Worm (Caenorhabditis elegans): Measurements from ENCODE around the gene gst-11.

gst-11 gene

ce11 chrX:3678507-3679175 lies 45.1 kb upstream of the gst-11 start, which contains the start of gene tag-52 (continued):
- TF ChIP-seq alr-1 (tag; optimal IDR thresholded peaks at IDR 0.05; ENCODE audit: borderline replicate concordance), result no peak
- TF ChIP-seq lin-15B (tag; optimal IDR thresholded peaks at IDR 0.05), result no peak
- no peak for TF ChIP-seq isw-1 (GFP tag; IDR thresholded peaks at IDR 0.05)
- no peak for TF ChIP-seq Y116A8C.19 (tag; optimal IDR thresholded peaks at IDR 0.05; ENCODE audit: borderline replicate concordance)
- no peak for TF ChIP-seq ama-1 (optimal IDR thresholded peaks at IDR 0.05)
- TF ChIP-seq C04F5.9 (tag; optimal IDR thresholded peaks at IDR 0.05), result no peak
- TF ChIP-seq nhr-77 (tag; optimal IDR thresholded peaks at IDR 0.05), result no peak
- no peak for TF ChIP-seq mef-2 (tag; optimal IDR thresholded peaks at IDR 0.05)
- peak in 1 of 2 experiments; percentile 29 for TF ChIP-seq lsy-2 (tag; optimal IDR thresholded peaks at IDR 0.05)
- no peak for TF ChIP-seq unc-30 (tag; optimal IDR thresholded peaks at IDR 0.05)
- TF ChIP-seq mep-1 (tag; optimal IDR thresholded peaks at IDR 0.05), result peak; percentile 53
- no peak for TF ChIP-seq hlh-17 (GFP tag; optimal IDR thresholded peaks at IDR 0.05; ENCODE audit: borderline replicate concordance)
- TF ChIP-seq nhr-76 (tag; optimal IDR thresholded peaks at IDR 0.05), result no peak
- no peak for TF ChIP-seq swsn-7 (tag; optimal IDR thresholded peaks at IDR 0.05)
- TF ChIP-seq aly-2 (tag; optimal IDR thresholded peaks at IDR 0.05), result no peak
- no peak for TF ChIP-seq ces-1 (GFP tag; optimal IDR thresholded peaks at IDR 0.05)
- TF ChIP-seq ceh-8 (GFP tag; optimal IDR thresholded peaks at IDR 0.05), result no peak
- TF ChIP-seq nhr-20 (tag; optimal IDR thresholded peaks at IDR 0.05), result peak; percentile 74
- TF ChIP-seq hlh-4 (tag; optimal IDR thresholded peaks at IDR 0.05), result no peak
- no peak for TF ChIP-seq ceh-82 (tag; optimal IDR thresholded peaks at IDR 0.05)
- TF ChIP-seq fkh-10 (GFP tag; optimal IDR thresholded peaks at IDR 0.05), result no peak
- peak; percentile 16 for TF ChIP-seq C16A3.4 (tag; optimal IDR thresholded peaks at IDR 0.05)
- TF ChIP-seq zip-4 (GFP tag; optimal IDR thresholded peaks at IDR 0.05), result no peak
- TF ChIP-seq dpl-1 (GFP tag; optimal IDR thresholded peaks at IDR 0.05), result peak; percentile 27 to 70 (median 48)
- peak; percentile 28 for TF ChIP-seq lir-3 (tag; optimal IDR thresholded peaks at IDR 0.05; ENCODE audit: poor library complexity)
- TF ChIP-seq pag-3 (tag; optimal IDR thresholded peaks at IDR 0.05; ENCODE audit: borderline replicate concordance, insufficient read depth), result no peak
- TF ChIP-seq nhr-84 (tag; optimal IDR thresholded peaks at IDR 0.05), result no peak
- no peak for TF ChIP-seq zag-1 (tag; optimal IDR thresholded peaks at IDR 0.05)
- no peak for TF ChIP-seq nhr-237 (tag; optimal IDR thresholded peaks at IDR 0.05)
- no peak for TF ChIP-seq fkh-4 (tag; optimal IDR thresholded peaks at IDR 0.05; ENCODE audit: borderline replicate concordance)
- peak in 1 of 2 experiments; percentile 33 for TF ChIP-seq mdl-1 (tag; optimal IDR thresholded peaks at IDR 0.05)
- TF ChIP-seq efl-1 (optimal IDR thresholded peaks at IDR 0.05), result peak in 1 of 2 experiments; percentile 65
- peak; percentile 68 to 97 for TF ChIP-seq efl-1 (GFP tag; optimal IDR thresholded peaks at IDR 0.05 in 1 of 2)
- TF ChIP-seq nhr-90 (tag; optimal IDR thresholded peaks at IDR 0.05; ENCODE audit: poor library complexity), result peak; percentile 39
- TF ChIP-seq aha-1 (tag; optimal IDR thresholded peaks at IDR 0.05), result no peak
- TF ChIP-seq nhr-12 (tag; optimal IDR thresholded peaks at IDR 0.05), result no peak
- TF ChIP-seq pqm-1 (tag; optimal IDR thresholded peaks at IDR 0.05), result no peak
- TF ChIP-seq snpc-4 (tag; optimal IDR thresholded peaks at IDR 0.05), result no peak
- peak; percentile 90 for TF ChIP-seq lin-14 (GFP tag; optimal IDR thresholded peaks at IDR 0.05)
- TF ChIP-seq ztf-4 (tag; optimal IDR thresholded peaks at IDR 0.05), result no peak
- no peak for TF ChIP-seq tlp-1 (tag; optimal IDR thresholded peaks at IDR 0.05)
- peak in 2 of 6 experiments; percentile 35 to 39 for TF ChIP-seq elt-3 (tag; optimal IDR thresholded peaks at IDR 0.05)
- no peak for TF ChIP-seq pax-3 (tag; optimal IDR thresholded peaks at IDR 0.05)
- no peak for TF ChIP-seq ceh-90 (tag; optimal IDR thresholded peaks at IDR 0.05)
- TF ChIP-seq lin-35 (GFP tag; optimal IDR thresholded peaks at IDR 0.05), result peak; percentile 39 to 66
- TF ChIP-seq efl-3 (GFP tag; optimal IDR thresholded peaks at IDR 0.05), result peak; percentile 7
- TF ChIP-seq sup-37 (GFP tag; optimal IDR thresholded peaks at IDR 0.05), result no peak
- TF ChIP-seq ceh-63 (GFP tag; optimal IDR thresholded peaks at IDR 0.05), result peak; percentile 97
- no peak for TF ChIP-seq irx-1 (tag; optimal IDR thresholded peaks at IDR 0.05)
- TF ChIP-seq fos-1 (tag; optimal IDR thresholded peaks at IDR 0.05), result no peak
- TF ChIP-seq nhr-85 (tag), result peak; percentile 94
- no peak for TF ChIP-seq unc-130 (tag; optimal IDR thresholded peaks at IDR 0.05)
